Fruit fly (Drosophila melanogaster) whole organism, embryonic: ENCODE measurements around the gene ghi.

Experiments used
- Bdp1 ChIP-seq: fragments of 200-800 bp; sonication (Bioruptor generic); optimal IDR thresholded peaks from 3 replicates; lab custom pipeline; 2016; ENCODE audit warnings: missing biosample characterization, missing genetic modification characterization
- Bteb2 ChIP-seq: fragments of 200-800 bp; sonication (Bioruptor generic); optimal IDR thresholded peaks from 2 replicates; lab custom pipeline; 2016; ENCODE audit warnings: missing biosample characterization, missing genetic modification characterization
- CG11696 ChIP-seq: fragments of 200-800 bp; sonication (Bioruptor generic); IDR thresholded peaks from 2 replicates; pipeline ENCODE4 v1.3.6; 2022; ENCODE audit warnings: missing biosample characterization, missing genetic modification characterization
- CG11723 ChIP-seq: fragments of 200-800 bp; sonication (Bioruptor generic); optimal IDR thresholded peaks from 2 replicates; lab custom pipeline; 2017; ENCODE audit warnings: missing biosample characterization, mild to moderate bottlenecking, missing genetic modification characterization
- CG13296 ChIP-seq: fragments of 200-800 bp; sonication (Bioruptor generic); optimal IDR thresholded peaks from 3 replicates; lab custom pipeline; 2018; ENCODE audit warnings: missing biosample characterization, mild to moderate bottlenecking, missing genetic modification characterization
- CG15011 ChIP-seq: fragments of 200-800 bp; sonication (Bioruptor generic); optimal IDR thresholded peaks from 3 replicates; lab custom pipeline; 2018; ENCODE audit warnings: missing biosample characterization, mild to moderate bottlenecking, missing genetic modification characterization
- CG15514 ChIP-seq: fragments of 200-800 bp; sonication (Bioruptor generic); optimal IDR thresholded peaks from 3 replicates; lab custom pipeline; 2017; ENCODE audit warnings: missing biosample characterization, missing genetic modification characterization, mild to moderate bottlenecking, moderate library complexity, missing genetic modification reagents
- CG1647 ChIP-seq: fragments of 200-800 bp; sonication (Bioruptor generic); optimal IDR thresholded peaks from 3 replicates; lab custom pipeline; 2016; ENCODE audit warnings: missing biosample characterization, missing genetic modification characterization
- CG17385 ChIP-seq: fragments of 200-800 bp; sonication (Bioruptor generic); optimal IDR thresholded peaks from 3 replicates; lab custom pipeline; 2018; ENCODE audit warnings: missing biosample characterization, mild to moderate bottlenecking, missing genetic modification characterization
- CG18619 ChIP-seq: fragments of 200-800 bp; sonication (Bioruptor generic); optimal IDR thresholded peaks from 3 replicates; lab custom pipeline; 2017; ENCODE audit warnings: missing biosample characterization, mild to moderate bottlenecking, missing genetic modification characterization
- CG5245 ChIP-seq: fragments of 200-800 bp; sonication (Bioruptor generic); optimal IDR thresholded peaks from 3 replicates; lab custom pipeline; 2016; ENCODE audit warnings: missing biosample characterization, missing genetic modification characterization
- CG6272 ChIP-seq: fragments of 200-800 bp; sonication (Bioruptor generic); IDR thresholded peaks from 2 replicates; pipeline ENCODE4 v1.3.6; 2022; ENCODE audit warnings: missing biosample characterization, missing genetic modification characterization
- CG6683 ChIP-seq: fragments of 200-800 bp; sonication (Bioruptor generic); optimal IDR thresholded peaks from 2 replicates; lab custom pipeline; 2017; ENCODE audit warnings: missing biosample characterization, mild to moderate bottlenecking, missing genetic modification characterization, missing genetic modification reagents
- CG6765 ChIP-seq: fragments of 200-800 bp; sonication (Bioruptor generic); optimal IDR thresholded peaks from 3 replicates; lab custom pipeline; 2017; ENCODE audit warnings: missing biosample characterization, mild to moderate bottlenecking, missing genetic modification characterization
- CG8089 ChIP-seq: fragments of 200-800 bp; sonication (Bioruptor generic); optimal IDR thresholded peaks from 3 replicates; lab custom pipeline; 2016; ENCODE audit warnings: missing biosample characterization, missing genetic modification characterization
- CG8359 ChIP-seq: fragments of 200-800 bp; sonication (Bioruptor generic); optimal IDR thresholded peaks from 2 replicates; lab custom pipeline; 2017; ENCODE audit warnings: missing biosample characterization, mild to moderate bottlenecking, missing genetic modification characterization, borderline replicate concordance
- CG8765 ChIP-seq: fragments of 200-800 bp; sonication (Bioruptor generic); IDR thresholded peaks from 2 replicates; pipeline ENCODE4 v1.3.6; 2022; ENCODE audit warnings: missing biosample characterization, missing genetic modification characterization
- CG8924 ChIP-seq: fragments of 200-800 bp; optimal IDR thresholded peaks from 3 replicates; lab custom pipeline; 2019; ENCODE audit warnings: missing biosample characterization, mild to moderate bottlenecking, missing genetic modification characterization, moderate library complexity
- CG9817 ChIP-seq: fragments of 200-800 bp; sonication (Bioruptor generic); optimal IDR thresholded peaks from 2 replicates; lab custom pipeline; 2018; ENCODE audit warnings: missing biosample characterization, mild to moderate bottlenecking, missing genetic modification characterization, moderate library complexity
- Chrac-16 ChIP-seq: fragments of 200-800 bp; sonication (Bioruptor generic); optimal IDR thresholded peaks from 3 replicates; lab custom pipeline; 2016; ENCODE audit warnings: missing biosample characterization, missing genetic modification characterization
- CkIIα-i1 ChIP-seq: fragments of 200-800 bp; sonication (Bioruptor generic); IDR thresholded peaks from 2 replicates; pipeline ENCODE4 v1.3.6; 2022; ENCODE audit warnings: missing biosample characterization, missing genetic modification characterization
- D ChIP-seq, 2 experiments: fragments of 200-800 bp in 1 of 2; fragments of >200 bp in 1 of 2; sonication (Bioruptor generic) in 1 of 2; optimal IDR thresholded peaks; 2 replicates in 1 of 2; 3 replicates in 1 of 2; lab custom pipeline; 2017; ENCODE audit warnings: mild to moderate bottlenecking in 1 of 2, missing biosample characterization in 1 of 2, missing genetic modification characterization in 1 of 2, missing genetic modification reagents in 1 of 2
- Deaf1 ChIP-seq: fragments of 200-800 bp; optimal IDR thresholded peaks from 3 replicates; lab custom pipeline; 2019; ENCODE audit warnings: missing biosample characterization, mild to moderate bottlenecking, missing genetic modification characterization, moderate library complexity
- Gug ChIP-seq: fragments of 200-800 bp; sonication (Bioruptor generic); IDR thresholded peaks from 4 replicates; pipeline ENCODE4 v1.3.6; 2022; ENCODE audit warnings: missing biosample characterization, missing genetic modification characterization
- Hmr ChIP-seq: fragments of 200-800 bp; sonication (Bioruptor generic); optimal IDR thresholded peaks from 3 replicates; lab custom pipeline; 2017; ENCODE audit warnings: mild to moderate bottlenecking, missing biosample characterization, missing genetic modification reagents, missing genetic modification characterization
- Mad ChIP-seq: fragments of 200-800 bp; sonication (Bioruptor generic); optimal IDR thresholded peaks from 2 replicates; lab custom pipeline; 2016; ENCODE audit warnings: missing biosample characterization, missing genetic modification characterization
- Nf-YB ChIP-seq: fragments of 200-800 bp; sonication (Bioruptor generic); optimal IDR thresholded peaks from 3 replicates; lab custom pipeline; 2019; ENCODE audit warnings: missing biosample characterization, mild to moderate bottlenecking, missing genetic modification characterization, moderate library complexity
- Sry-δ ChIP-seq: fragments of 200-800 bp; sonication (Bioruptor generic); optimal IDR thresholded peaks from 2 replicates; lab custom pipeline; 2016; ENCODE audit warnings: missing biosample characterization, missing genetic modification characterization
- Xrp1 ChIP-seq: fragments of 200-800 bp; sonication (Bioruptor generic); IDR thresholded peaks from 2 replicates; pipeline ENCODE4 v1.3.6; 2022; ENCODE audit warnings: missing biosample characterization, missing genetic modification characterization
- aop ChIP-seq: fragments of 200-800 bp; sonication (Bioruptor generic); IDR thresholded peaks from 2 replicates; pipeline ENCODE4 v1.3.6; 2022; ENCODE audit warnings: missing biosample characterization, missing genetic modification characterization
- bowl ChIP-seq: fragments of 200-800 bp; sonication (Bioruptor generic); IDR thresholded peaks from 2 replicates; pipeline ENCODE4 v1.3.6; 2022; ENCODE audit warnings: missing biosample characterization, missing genetic modification characterization
- cato ChIP-seq: fragments of 200-800 bp; sonication (Bioruptor generic); optimal IDR thresholded peaks from 2 replicates; lab custom pipeline; 2016; ENCODE audit warnings: missing biosample characterization, missing genetic modification characterization, borderline replicate concordance
- chif ChIP-seq, 2 experiments: fragments of 200-800 bp; sonication (Bioruptor generic); optimal IDR thresholded peaks; 3 replicates each; lab custom pipeline; 2016; ENCODE audit warnings: missing biosample characterization in 2 of 2, missing genetic modification characterization in 2 of 2
- ci ChIP-seq: fragments of 200-800 bp; sonication (Bioruptor generic); IDR thresholded peaks from 3 replicates; pipeline ENCODE4 v1.3.6; 2022; ENCODE audit warnings: missing biosample characterization, missing genetic modification characterization
- cwo ChIP-seq: fragments of 200-800 bp; sonication (Bioruptor generic); optimal IDR thresholded peaks from 3 replicates; lab custom pipeline; 2017; ENCODE audit warnings: missing biosample characterization, missing genetic modification characterization, mild to moderate bottlenecking, moderate library complexity, missing genetic modification reagents
- fru ChIP-seq: fragments of >200 bp; optimal IDR thresholded peaks from 2 replicates; lab custom pipeline; 2017
- gce ChIP-seq: fragments of 200-800 bp; sonication (Bioruptor generic); IDR thresholded peaks from 3 replicates; pipeline ENCODE4 v1.3.6; 2022; ENCODE audit warnings: missing biosample characterization, missing genetic modification characterization
- gcm ChIP-seq: fragments of 200-800 bp; sonication (Bioruptor generic); optimal IDR thresholded peaks from 2 replicates; lab custom pipeline; 2019; ENCODE audit warnings: missing biosample characterization, mild to moderate bottlenecking, missing genetic modification characterization, moderate library complexity
- lilli ChIP-seq: fragments of 200-800 bp; sonication (Bioruptor generic); optimal IDR thresholded peaks from 3 replicates; lab custom pipeline; 2016; ENCODE audit warnings: missing biosample characterization, missing genetic modification characterization
- maf-S ChIP-seq: fragments of 200-800 bp; sonication (Bioruptor generic); optimal IDR thresholded peaks from 2 replicates; lab custom pipeline; 2016; ENCODE audit warnings: missing biosample characterization, missing genetic modification characterization
- nerfin-2 ChIP-seq: fragments of 200-800 bp; sonication (Bioruptor generic); IDR thresholded peaks from 2 replicates; pipeline ENCODE4 v1.3.6; 2022; ENCODE audit warnings: missing biosample characterization, missing genetic modification characterization; ENCODE audit not compliant: partially characterized antibody
- p53 ChIP-seq: fragments of 200-800 bp; sonication (Bioruptor generic); optimal IDR thresholded peaks from 2 replicates; lab custom pipeline; 2016; ENCODE audit warnings: missing biosample characterization, missing genetic modification characterization
- pita ChIP-seq: fragments of 200-800 bp; sonication (Bioruptor generic); optimal IDR thresholded peaks from 2 replicates; lab custom pipeline; 2017; ENCODE audit warnings: missing biosample characterization, mild to moderate bottlenecking, missing genetic modification characterization
- row ChIP-seq: fragments of 200-800 bp; sonication (Bioruptor generic); IDR thresholded peaks from 3 replicates; pipeline ENCODE4 v1.3.6; 2022; ENCODE audit warnings: missing biosample characterization, missing genetic modification characterization
- shn ChIP-seq: fragments of 200-800 bp; sonication (Bioruptor generic); optimal IDR thresholded peaks from 3 replicates; lab custom pipeline; 2016; ENCODE audit warnings: missing biosample characterization, missing genetic modification characterization
- slbo ChIP-seq: fragments of 200-800 bp; sonication (Bioruptor generic); IDR thresholded peaks from 2 replicates; pipeline ENCODE4 v1.3.6; 2022; ENCODE audit warnings: missing biosample characterization, missing genetic modification characterization
- ssp ChIP-seq: fragments of 200-800 bp; sonication (Bioruptor generic); IDR thresholded peaks from 2 replicates; pipeline ENCODE4 v1.3.6; 2022; ENCODE audit warnings: missing biosample characterization, missing genetic modification characterization
- sug ChIP-seq: fragments of 200-800 bp; optimal IDR thresholded peaks from 2 replicates; lab custom pipeline; 2019; ENCODE audit warnings: missing biosample characterization, mild to moderate bottlenecking, missing genetic modification characterization, moderate library complexity
- unpg ChIP-seq: fragments of 200-800 bp; sonication (Bioruptor generic); optimal IDR thresholded peaks from 3 replicates; lab custom pipeline; 2018; ENCODE audit warnings: missing biosample characterization, mild to moderate bottlenecking, missing genetic modification characterization, moderate library complexity
- wdn ChIP-seq: fragments of 200-800 bp; sonication (Bioruptor generic); IDR thresholded peaks from 2 replicates; pipeline ENCODE4 v1.3.6; 2022; ENCODE audit warnings: missing biosample characterization, missing genetic modification characterization
- zfh1 ChIP-seq: fragments of 200-800 bp; sonication (Bioruptor generic); IDR thresholded peaks from 3 replicates; pipeline ENCODE4 v1.3.6; 2022; ENCODE audit warnings: missing biosample characterization, missing genetic modification characterization

ghi gene

dm6 chr3L:9457619-9458092 lies 6.0 kb downstream of the ghi start, which contains the start of gene CG3437 (continued):
- TF ChIP-seq D (optimal IDR thresholded peaks at IDR 0.05; lab: Kevin White, UChicago) (no peak), D (GFP tag; optimal IDR thresholded peaks at IDR 0.05; lab: Kevin White, UChicago) (peak; percentile 98), bowl (GFP tag; lab: Robert Waterston, UW) (peak; percentile 98), chif (GFP tag; optimal IDR thresholded peaks at IDR 0.05; lab: Kevin White, UChicago) (peak; percentile 97 to 99), gcm (GFP tag; lab: Kevin White, UChicago) (peak; percentile 97), row (GFP tag; lab: Robert Waterston, UW) (peak; percentile 100), unpg (GFP tag; lab: Kevin White, UChicago) (peak; percentile 99), Hmr (peak; percentile 98), maf-S (GFP tag; lab: Kevin White, UChicago) (peak; percentile 98), lilli (GFP tag; lab: Kevin White, UChicago) (peak; percentile 99), CG6683 (GFP tag; lab: Kevin White, UChicago) (peak; percentile 97), Sry-δ (GFP tag; lab: Kevin White, UChicago) (peak; percentile 78), sug (tag; lab: Kevin White, UChicago) (peak; percentile 97), aop (GFP tag; lab: Robert Waterston, UW) (peak; percentile 96), wdn (GFP tag; lab: Robert Waterston, UW) (peak; percentile 98), CG6272 (GFP tag; lab: Robert Waterston, UW) (peak; percentile 99), shn (peak; percentile 98), Nf-YB (GFP tag; lab: Kevin White, UChicago) (peak; percentile 87), fru (no peak), ssp (GFP tag; lab: Robert Waterston, UW) (peak; percentile 95), CG11696 (GFP tag; lab: Robert Waterston, UW) (peak; percentile 96), CG18619 (GFP tag; lab: Kevin White, UChicago) (peak; percentile 98), CkIIα-i1 (peak; percentile 96), Gug (GFP tag; lab: Robert Waterston, UW) (peak; percentile 99), CG8765 (peak; percentile 99), CG8089 (peak; percentile 97), Chrac-16 (GFP tag; lab: Kevin White, UChicago) (peak; percentile 98), CG15514 (GFP tag; lab: Kevin White, UChicago) (peak; percentile 95), CG5245 (GFP tag; lab: Kevin White, UChicago) (peak; percentile 97), ci (GFP tag; lab: Robert Waterston, UW) (peak; percentile 100), nerfin-2 (no peak), CG6765 (GFP tag; lab: Kevin White, UChicago) (peak; percentile 99), CG9817 (tag; lab: Kevin White, UChicago) (peak; percentile 99), zfh1 (GFP tag; lab: Robert Waterston, UW) (peak; percentile 100), Mad (GFP tag; lab: Kevin White, UChicago) (peak; percentile 98), CG1647 (GFP tag; lab: Kevin White, UChicago) (peak; percentile 98), CG13296 (GFP tag; lab: Kevin White, UChicago) (peak; percentile 99), Bdp1 (GFP tag; lab: Kevin White, UChicago) (peak; percentile 94), pita (GFP tag; lab: Kevin White, UChicago) (no peak), p53 (GFP tag; lab: Kevin White, UChicago) (peak; percentile 95), slbo (GFP tag; lab: Robert Waterston, UW) (peak; percentile 99), gce (GFP tag; lab: Robert Waterston, UW) (peak; percentile 99), CG8924 (peak; percentile 96), Xrp1 (GFP tag; lab: Robert Waterston, UW) (peak; percentile 100), Deaf1 (tag; lab: Kevin White, UChicago) (peak; percentile 73), CG8359 (GFP tag; lab: Kevin White, UChicago) (peak; percentile 94), CG11723 (GFP tag; lab: Kevin White, UChicago) (peak; percentile 97), CG15011 (GFP tag; lab: Kevin White, UChicago) (peak; percentile 98), Bteb2 (GFP tag; lab: Kevin White, UChicago) (peak; percentile 98), cato (GFP tag; lab: Kevin White, UChicago) (peak; percentile 97), CG17385 (GFP tag; lab: Kevin White, UChicago) (peak; percentile 98), cwo (GFP tag; lab: Kevin White, UChicago) (peak; percentile 97)
